Fruit fly (Drosophila melanogaster) whole organism, wandering third instar larva: ENCODE data around the gene CG3823.

Source experiments
- Dfd ChIP-seq: fragments of >200 bp; optimal IDR thresholded peaks from 2 replicates; lab custom pipeline; 2017; ENCODE audit warnings: missing biosample characterization, missing genetic modification characterization
- Dif ChIP-seq: fragments of 200-275, 200-300 bp; sonication (Bioruptor generic); optimal IDR thresholded peaks from 2 replicates; lab custom pipeline; 2018; ENCODE audit warnings: missing biosample characterization, missing genetic modification characterization; ENCODE audit not compliant: partially characterized antibody
- Hr78 ChIP-seq: fragments of >200 bp; optimal IDR thresholded peaks from 2 replicates; lab custom pipeline; 2017; ENCODE audit warnings: missing biosample characterization, missing genetic modification characterization
- Myc ChIP-seq: fragments of >200 bp; optimal IDR thresholded peaks from 2 replicates; lab custom pipeline; 2017
- N ChIP-seq: fragments of >200 bp; optimal IDR thresholded peaks from 2 replicates; lab custom pipeline; 2018; ENCODE audit warnings: missing biosample characterization, missing external identifiers, missing genetic modification characterization
- OdsH ChIP-seq: fragments of 200-800 bp; sonication (Bioruptor generic); optimal IDR thresholded peaks from 2 replicates; lab custom pipeline; 2016; ENCODE audit warnings: missing biosample characterization, mild to moderate bottlenecking, missing genetic modification characterization
- Vsx2 ChIP-seq: fragments of 200-300, 225-300 bp; sonication (Bioruptor generic); optimal IDR thresholded peaks from 2 replicates; lab custom pipeline; 2018; ENCODE audit warnings: missing biosample characterization, missing genetic modification characterization; ENCODE audit not compliant: partially characterized antibody
- dmrt93B ChIP-seq: fragments of 200-800 bp; sonication (Bioruptor generic); optimal IDR thresholded peaks from 2 replicates; lab custom pipeline; 2018; ENCODE audit warnings: missing biosample characterization, mild to moderate bottlenecking, missing genetic modification characterization
- ey ChIP-seq: fragments of 200-800 bp; sonication (Bioruptor generic); optimal IDR thresholded peaks from 2 replicates; lab custom pipeline; 2016; ENCODE audit warnings: missing biosample characterization, missing genetic modification characterization
- foxo ChIP-seq, 2 experiments: fragments of 200-800 bp; sonication (Bioruptor generic); optimal IDR thresholded peaks; 2 replicates in 1 of 2; 3 replicates in 1 of 2; lab custom pipeline; 2016 to 2017; ENCODE audit warnings: missing biosample characterization in 2 of 2, missing genetic modification characterization in 2 of 2
- fru ChIP-seq: fragments of 200-800 bp; sonication (Bioruptor generic); optimal IDR thresholded peaks from 3 replicates; lab custom pipeline; 2016; ENCODE audit warnings: missing biosample characterization, mild to moderate bottlenecking, missing genetic modification characterization
- h ChIP-seq: fragments of 200-800 bp; sonication (Bioruptor generic); optimal IDR thresholded peaks from 3 replicates; lab custom pipeline; 2016; ENCODE audit warnings: missing biosample characterization, mild to moderate bottlenecking, missing genetic modification characterization
- rgr ChIP-seq: fragments of 200-800 bp; sonication (Bioruptor generic); optimal IDR thresholded peaks from 3 replicates; lab custom pipeline; 2016; ENCODE audit warnings: missing biosample characterization, mild to moderate bottlenecking, missing genetic modification characterization

dm6 chrX:6301052-6301451 lies 2.7 kb upstream of the CG3823 start, which contains the start of gene CG12219:
- TF ChIP-seq foxo (GFP tag; optimal IDR thresholded peaks at IDR 0.05; lab: Kevin White, UChicago), result no peak
- TF ChIP-seq Myc, result no peak
- TF ChIP-seq ey (GFP tag; lab: Kevin White, UChicago), result no peak
- no peak for TF ChIP-seq N (GFP tag; lab: Kevin White, UChicago)
- no peak for TF ChIP-seq Dfd (GFP tag; lab: Kevin White, UChicago)
- TF ChIP-seq Vsx2 (GFP tag; lab: Kevin White, UChicago), result no peak
- TF ChIP-seq Hr78 (GFP tag; lab: Kevin White, UChicago), result no peak
- no peak for TF ChIP-seq Dif (GFP tag; lab: Kevin White, UChicago)
- TF ChIP-seq dmrt93B (GFP tag; lab: Kevin White, UChicago), result no peak
- TF ChIP-seq fru (GFP tag; lab: Kevin White, UChicago), result no peak
- TF ChIP-seq OdsH (GFP tag; lab: Kevin White, UChicago), result no peak
- TF ChIP-seq rgr (GFP tag; lab: Kevin White, UChicago), result no peak
- TF ChIP-seq h (GFP tag; lab: Kevin White, UChicago), result no peak
